Worm (Caenorhabditis elegans): ENCODE results near the gene C47A4.1.
A peak's percentile ranks its signal among the peaks of the same experiment; 100 is the strongest.

DNA sequence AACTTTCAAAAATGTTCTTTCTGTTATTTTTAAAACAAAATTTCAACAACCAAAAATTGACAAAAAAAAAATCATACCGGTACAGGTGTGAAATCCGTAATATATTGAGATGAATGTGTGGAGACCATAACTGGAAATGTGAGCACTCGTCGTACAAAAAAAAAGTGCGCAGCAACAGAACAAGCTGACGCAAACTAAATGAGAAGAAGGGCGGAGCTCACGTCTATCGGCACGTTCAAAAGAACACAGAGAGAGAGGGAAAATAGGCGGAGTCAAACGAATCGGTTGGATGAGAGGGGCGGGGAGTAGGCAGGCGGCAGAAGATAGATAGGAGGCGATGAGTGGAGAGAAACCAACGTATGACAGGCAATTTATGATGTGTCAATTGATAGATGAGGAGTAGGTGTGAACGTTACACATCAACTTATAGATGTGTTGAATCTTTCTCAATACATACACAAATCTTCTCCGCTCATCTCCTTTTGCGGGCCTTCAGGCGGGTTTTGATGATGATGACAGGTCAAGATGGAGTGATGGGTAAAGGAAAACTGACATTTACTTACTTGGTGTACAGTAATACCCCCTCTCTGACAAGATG is 12.3 kb downstream of the C47A4.1 start, which contains the start of gene tlp-1:
- TF ChIP-seq ceh-82 (tag; optimal IDR thresholded peaks at IDR 0.05): no peak
- TF ChIP-seq fos-1 (tag; optimal IDR thresholded peaks at IDR 0.05): no peak
- no peak for TF ChIP-seq ceh-9 (tag; optimal IDR thresholded peaks at IDR 0.05)
- no peak for TF ChIP-seq nhr-77 (tag; optimal IDR thresholded peaks at IDR 0.05)
- TF ChIP-seq zag-1 (tag; optimal IDR thresholded peaks at IDR 0.05): no peak
- TF ChIP-seq nhr-76 (tag; optimal IDR thresholded peaks at IDR 0.05): no peak
- TF ChIP-seq pqm-1 (tag; optimal IDR thresholded peaks at IDR 0.05): no peak
- TF ChIP-seq egl-5 (tag; optimal IDR thresholded peaks at IDR 0.05): peak; percentile 43
- no peak for TF ChIP-seq ZK546.5 (tag; optimal IDR thresholded peaks at IDR 0.05)
